Worm (Caenorhabditis elegans): Measurements from ENCODE around the gene elpc-4.

- TF ChIP-seq pes-1 (GFP tag; IDR thresholded peaks at IDR 0.05) (no peak), ama-1 (optimal IDR thresholded peaks at IDR 0.05) (no peak), ceh-36 (tag; optimal IDR thresholded peaks at IDR 0.05) (no peak), ets-7 (tag; optimal IDR thresholded peaks at IDR 0.05) (no peak), tra-4 (tag; optimal IDR thresholded peaks at IDR 0.05) (no peak), scrt-1 (GFP tag; IDR thresholded peaks at IDR 0.05) (no peak), flt-1 (GFP tag; IDR thresholded peaks at IDR 0.05) (no peak), hmg-4 (GFP tag; optimal IDR thresholded peaks at IDR 0.05) (no peak), F13C5.2 (tag; optimal IDR thresholded peaks at IDR 0.05) (no peak), hnd-1 (tag; optimal IDR thresholded peaks at IDR 0.05) (no peak), aly-1 (tag; optimal IDR thresholded peaks at IDR 0.05) (no peak), sea-1 (GFP tag; conservative IDR thresholded peaks at IDR 0.05) (no peak), hmbx-1 (tag; optimal IDR thresholded peaks at IDR 0.05) (no peak)
These were observed 31.3 kb downstream of the elpc-4 start for ce11 chrIV:8048083-8048482.
